Worm (Caenorhabditis elegans) whole organism, mixed stage, embryonic: ENCODE data around the gene ceh-31.

Experiments used
- bed-3 ChIP-seq: fragments of 200-800 bp; sonication (Bioruptor generic); optimal IDR thresholded peaks from 3 replicates; lab custom pipeline; 2018; ENCODE audit warnings: mild to moderate bottlenecking, missing genetic modification characterization, moderate library complexity, missing compliant biosample characterization
- blmp-1 ChIP-seq: fragments of 150-350 bp; optimal IDR thresholded peaks from 2 replicates; lab custom pipeline; 2014; ENCODE audit warnings: missing biosample characterization, missing genetic modification characterization
- ceh-39 ChIP-seq: fragments of 150-350 bp; optimal IDR thresholded peaks from 2 replicates; lab custom pipeline; 2014; ENCODE audit warnings: missing biosample characterization, missing genetic modification characterization
- ceh-43 ChIP-seq: fragments of 200-800 bp; sonication (Bioruptor generic); optimal IDR thresholded peaks from 2 replicates; lab custom pipeline; 2018; ENCODE audit warnings: mild to moderate bottlenecking, missing genetic modification characterization, moderate library complexity, missing compliant biosample characterization
- ceh-83 ChIP-seq: fragments of 200-800 bp; sonication (Bioruptor generic); optimal IDR thresholded peaks from 2 replicates; lab custom pipeline; 2018; ENCODE audit warnings: mild to moderate bottlenecking, missing genetic modification characterization, missing compliant biosample characterization
- ces-1 ChIP-seq: fragments of 150-350 bp; optimal IDR thresholded peaks from 2 replicates; lab custom pipeline; 2014; ENCODE audit warnings: missing biosample characterization, missing genetic modification reagents, missing genetic modification characterization
- cnd-1 ChIP-seq: fragments of 200-800 bp; sonication (Bioruptor generic); optimal IDR thresholded peaks from 2 replicates; lab custom pipeline; 2018; ENCODE audit warnings: mild to moderate bottlenecking, missing genetic modification characterization, missing compliant biosample characterization
- drap-1 ChIP-seq: fragments of 200-800 bp; sonication (Bioruptor generic); optimal IDR thresholded peaks from 3 replicates; lab custom pipeline; 2018; ENCODE audit warnings: mild to moderate bottlenecking, missing genetic modification characterization, missing compliant biosample characterization
- flh-1 ChIP-seq: fragments of 200-800 bp; sonication (Bioruptor generic); optimal IDR thresholded peaks from 2 replicates; lab custom pipeline; 2018; ENCODE audit warnings: mild to moderate bottlenecking, missing genetic modification characterization, moderate library complexity, missing compliant biosample characterization
- ham-2 ChIP-seq: fragments of 200-800 bp; sonication (Bioruptor generic); optimal IDR thresholded peaks from 2 replicates; lab custom pipeline; 2018; ENCODE audit warnings: mild to moderate bottlenecking, missing genetic modification characterization, missing compliant biosample characterization
- hlh-1 ChIP-seq: fragments of 150-350 bp; optimal IDR thresholded peaks from 2 replicates; lab custom pipeline; 2014; ENCODE audit warnings: missing biosample characterization, missing genetic modification reagents, missing genetic modification characterization
- lin-13 ChIP-seq: fragments of 150-350 bp; optimal IDR thresholded peaks from 2 replicates; lab custom pipeline; 2014; ENCODE audit warnings: missing biosample characterization, missing genetic modification characterization
- lin-32 ChIP-seq: fragments of 200-800 bp; sonication (Bioruptor generic); optimal IDR thresholded peaks from 2 replicates; lab custom pipeline; 2018; ENCODE audit warnings: mild to moderate bottlenecking, missing genetic modification characterization, missing compliant biosample characterization
- lsy-2 ChIP-seq: fragments of 150-350 bp; optimal IDR thresholded peaks from 2 replicates; lab custom pipeline; 2014; ENCODE audit warnings: missing biosample characterization, missing genetic modification characterization
- mep-1 ChIP-seq: fragments of 150-350 bp; optimal IDR thresholded peaks from 2 replicates; lab custom pipeline; 2017; ENCODE audit warnings: missing biosample characterization, missing genetic modification reagents, missing genetic modification characterization, inconsistent platforms
- mls-2 ChIP-seq: sonication (generic microtip); optimal IDR thresholded peaks from 2 replicates; lab custom pipeline; 2016; ENCODE audit warnings: mild to moderate bottlenecking, missing genetic modification characterization, moderate library complexity, missing compliant biosample characterization
- nhr-12 ChIP-seq: fragments of 150-350 bp; optimal IDR thresholded peaks from 2 replicates; lab custom pipeline; 2014; ENCODE audit warnings: missing biosample characterization, missing genetic modification characterization
- nhr-2 ChIP-seq: fragments of 150-350 bp; optimal IDR thresholded peaks from 2 replicates; lab custom pipeline; 2014; ENCODE audit warnings: missing biosample characterization, missing genetic modification characterization
- nhr-237 ChIP-seq: fragments of 150-350 bp; optimal IDR thresholded peaks from 2 replicates; lab custom pipeline; 2014; ENCODE audit warnings: missing biosample characterization, missing genetic modification characterization
- nhr-28 ChIP-seq: fragments of 150-350 bp; optimal IDR thresholded peaks from 2 replicates; lab custom pipeline; 2014; ENCODE audit warnings: missing biosample characterization, missing genetic modification characterization
- nhr-76 ChIP-seq: sonication (generic microtip); optimal IDR thresholded peaks from 2 replicates; lab custom pipeline; 2017; ENCODE audit warnings: missing biosample characterization, missing genetic modification characterization
- pha-4 ChIP-seq: fragments of 150-350 bp; optimal IDR thresholded peaks from 2 replicates; lab custom pipeline; 2018; ENCODE audit warnings: missing biosample characterization, missing genetic modification reagents, missing genetic modification characterization
- snpc-4 ChIP-seq: fragments of 150-350 bp; optimal IDR thresholded peaks from 2 replicates; lab custom pipeline; 2014; ENCODE audit warnings: missing biosample characterization, missing genetic modification characterization
- sptf-1 ChIP-seq: sonication (generic microtip); optimal IDR thresholded peaks from 2 replicates; lab custom pipeline; 2017; ENCODE audit warnings: mild to moderate bottlenecking, missing genetic modification characterization, moderate library complexity, missing compliant biosample characterization
- unc-120 ChIP-seq: sonication (generic microtip); optimal IDR thresholded peaks from 2 replicates; lab custom pipeline; 2017; ENCODE audit warnings: missing genetic modification characterization, missing compliant biosample characterization; ENCODE audit not compliant: poor library complexity, severe bottlenecking
- unc-39 ChIP-seq: fragments of 150-350 bp; optimal IDR thresholded peaks from 2 replicates; lab custom pipeline; 2014; ENCODE audit warnings: missing biosample characterization, missing genetic modification characterization
- unc-62 ChIP-seq: fragments of 150-350 bp; optimal IDR thresholded peaks from 2 replicates; lab custom pipeline; 2014; ENCODE audit warnings: missing biosample characterization, missing genetic modification reagents, missing genetic modification characterization
- zip-8 ChIP-seq: fragments of 150-350 bp; optimal IDR thresholded peaks from 2 replicates; lab custom pipeline; 2014; ENCODE audit warnings: missing biosample characterization, missing genetic modification characterization

The ceh-31 gene

ce11 chrX:3092460-3092859 lies 22.2 kb upstream of the ceh-31 start:
- no peak for TF ChIP-seq hlh-1
- no peak for TF ChIP-seq unc-39 (tag; lab: Kevin White, UChicago)
- TF ChIP-seq snpc-4 = no peak
- TF ChIP-seq lin-13 (tag; lab: Kevin White, UChicago) = no peak
- TF ChIP-seq ces-1 (GFP tag; lab: Kevin White, UChicago) = no peak

DNA sequence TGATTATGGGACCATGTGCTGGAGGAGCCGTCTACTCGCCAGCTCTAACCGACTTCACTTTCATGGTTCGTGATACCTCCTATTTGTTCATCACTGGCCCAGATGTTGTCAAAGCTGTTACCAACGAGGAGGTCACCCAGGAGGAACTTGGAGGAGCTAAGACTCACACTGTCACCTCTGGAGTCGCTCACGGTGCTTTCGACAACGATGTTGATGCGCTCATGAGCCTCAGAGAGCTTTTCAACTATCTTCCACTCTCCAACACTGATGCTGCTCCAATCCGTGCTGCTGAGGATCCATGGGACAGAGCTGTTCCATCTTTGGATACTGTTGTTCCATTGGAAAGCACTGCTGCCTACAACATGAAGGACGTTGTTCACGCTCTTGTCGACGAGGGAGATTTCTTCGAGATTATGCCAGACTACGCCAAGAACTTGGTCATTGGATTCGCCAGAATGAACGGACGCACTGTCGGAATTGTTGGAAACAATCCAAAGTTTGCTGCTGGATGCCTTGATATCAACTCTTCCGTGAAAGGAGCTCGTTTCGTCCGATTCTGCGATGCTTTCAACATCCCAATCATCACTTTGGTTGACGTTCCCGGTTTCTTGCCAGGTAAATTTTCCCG lies 21.0 kb upstream of the ceh-31 start:
- TF ChIP-seq sptf-1 (tag; lab: Kevin White, UChicago) = no peak
- TF ChIP-seq ceh-83 (GFP tag; lab: Kevin White, UChicago) = no peak
- no peak for TF ChIP-seq nhr-76 (tag; lab: Kevin White, UChicago)
- TF ChIP-seq lin-13 (tag; lab: Kevin White, UChicago) = no peak
- TF ChIP-seq unc-62 = no peak
- no peak for TF ChIP-seq ham-2 (GFP tag; lab: Kevin White, UChicago)
- no peak for TF ChIP-seq unc-39 (tag; lab: Kevin White, UChicago)
- no peak for TF ChIP-seq nhr-28 (tag; lab: Kevin White, UChicago)
- TF ChIP-seq nhr-12 (tag; lab: Kevin White, UChicago) = no peak

DNA sequence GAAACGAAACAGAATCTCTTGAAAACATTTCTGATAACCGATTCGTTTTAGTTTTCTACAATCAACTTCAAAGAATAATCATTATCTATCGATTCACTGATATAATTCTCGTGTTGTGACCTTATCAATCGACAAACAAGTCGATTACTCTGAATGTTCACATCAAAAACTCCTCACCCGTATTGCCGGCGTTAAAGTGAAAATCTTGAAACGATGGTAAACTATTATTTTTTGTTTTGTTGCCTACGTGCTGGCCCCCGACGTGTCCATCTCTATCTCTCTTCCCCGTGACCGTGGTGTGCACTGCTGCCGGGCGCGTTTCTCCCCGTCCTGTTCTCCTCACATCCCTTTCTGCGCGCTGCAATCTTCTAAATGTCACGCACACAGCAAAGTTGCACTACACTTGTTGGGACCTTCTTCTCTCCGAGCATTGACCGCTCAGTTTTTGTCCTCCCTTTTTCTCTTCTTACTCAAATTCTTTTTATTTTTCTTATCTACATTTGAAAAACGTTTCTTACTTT lies 19.7 kb upstream of the ceh-31 start:
- TF ChIP-seq unc-120 (peak; percentile 59), nhr-2 (tag; lab: Kevin White, UChicago) (peak; percentile 19), cnd-1 (no peak), hlh-1 (peak; percentile 41), unc-62 (peak; percentile 21)

ce11 chrX:3089423-3089822 lies 19.2 kb upstream of the ceh-31 start, which contains the start of gene pccb-1:
pccb-1 (plus strand) TSS chrX:3089549.
- TF ChIP-seq lsy-2 (no peak), snpc-4 (no peak), mep-1 (tag; lab: Kevin White, UChicago) (no peak), zip-8 (tag; lab: Kevin White, UChicago) (no peak), ceh-43 (no peak), mls-2 (no peak), hlh-1 (peak; percentile 35), drap-1 (no peak)

DNA sequence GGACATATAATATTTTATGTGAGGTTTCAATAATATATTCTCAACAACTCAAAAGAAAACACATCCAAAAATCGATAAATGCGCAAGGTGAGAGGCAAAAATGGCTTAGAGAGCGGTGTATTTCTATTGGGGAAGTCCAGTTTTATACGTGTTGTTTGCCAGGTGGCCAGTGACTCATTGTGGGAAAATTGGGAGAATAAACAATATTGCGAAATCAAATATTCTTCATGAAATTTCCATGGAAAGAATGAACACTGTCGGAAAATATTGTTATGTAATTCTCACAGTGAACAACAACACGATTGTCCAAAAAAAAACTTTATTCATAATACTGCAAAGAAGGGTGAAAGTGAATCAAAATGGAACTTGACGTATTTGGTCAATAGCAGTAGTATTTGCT lies 17.4 kb upstream of the ceh-31 start:
- TF ChIP-seq blmp-1 (tag; lab: Kevin White, UChicago) = no peak
- no peak for TF ChIP-seq nhr-237 (tag; lab: Kevin White, UChicago)
- TF ChIP-seq unc-120 = no peak
- no peak for TF ChIP-seq nhr-2 (tag; lab: Kevin White, UChicago)
- no peak for TF ChIP-seq ceh-43
- no peak for TF ChIP-seq lin-13 (tag; lab: Kevin White, UChicago)
- TF ChIP-seq pha-4 (tag; lab: Kevin White, UChicago) = no peak
- no peak for TF ChIP-seq zip-8 (tag; lab: Kevin White, UChicago)
- TF ChIP-seq bed-3 = no peak

- no peak for TF ChIP-seq pha-4 (tag; lab: Kevin White, UChicago)
- no peak for TF ChIP-seq flh-1 (GFP tag; lab: Kevin White, UChicago)
- TF ChIP-seq, all 35 proteins: peak for 0
Measured at ce11 chrX:3087245-3087644, 17.0 kb upstream of the ceh-31 start, which contains the start of gene F52E4.5. F52E4.5 (minus strand) TSS chrX:3087345.

DNA sequence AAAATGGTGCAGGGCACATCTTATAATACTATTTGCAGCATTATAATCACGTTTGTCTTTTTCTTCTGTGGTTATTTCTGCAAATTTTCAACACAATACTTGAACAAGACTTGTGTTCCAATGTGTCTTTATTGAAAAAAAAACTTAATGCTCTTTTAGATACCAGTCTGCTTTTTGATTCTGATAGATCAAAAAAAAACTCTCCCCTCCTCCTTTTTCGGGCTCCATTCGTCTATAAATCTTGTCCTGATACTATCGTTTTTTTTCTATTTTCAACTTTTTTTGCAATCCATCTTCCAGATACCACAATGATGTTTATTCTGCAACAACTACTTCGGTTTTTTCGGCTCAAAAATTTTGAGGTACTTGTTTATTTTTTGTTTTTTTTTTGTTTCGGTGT lies 10.6 kb upstream of the ceh-31 start, which contains the start of gene twk-16:
twk-16 (plus strand) TSS at position 301 of the 400 bp plus-strand sequence.
- TF ChIP-seq ceh-39 (tag; lab: Kevin White, UChicago) (no peak), hlh-1 (no peak), lin-32 (GFP tag; lab: Kevin White, UChicago) (no peak), mls-2 (no peak), nhr-76 (tag; lab: Kevin White, UChicago) (no peak), pha-4 (tag; lab: Kevin White, UChicago) (no peak)
